Worm (Caenorhabditis elegans) whole organism, early embryonic: ENCODE data around the gene W10G11.2.
A peak's percentile ranks its signal among the peaks of the same experiment; 100 is the strongest.

Source experiments
- B0310.2 ChIP-seq: sonication (generic microtip); optimal IDR thresholded peaks from 2 replicates; lab custom pipeline; 2016; ENCODE audit warnings: mild to moderate bottlenecking, missing genetic modification characterization, missing compliant biosample characterization
- ama-1 ChIP-seq: fragments of 150-350 bp; optimal IDR thresholded peaks from 2 replicates; lab custom pipeline; 2014
- ets-7 ChIP-seq: sonication (generic microtip); optimal IDR thresholded peaks from 2 replicates; lab custom pipeline; 2016; ENCODE audit warnings: missing genotype, missing genetic modification characterization, missing compliant biosample characterization
- flt-1 ChIP-seq: fragments of 200-800 bp; sonication (Bioruptor generic); IDR thresholded peaks from 2 replicates; pipeline ENCODE4 v1.3.6; 2022; ENCODE audit warnings: missing genetic modification characterization, missing compliant biosample characterization
- hmbx-1 ChIP-seq: sonication (generic microtip); optimal IDR thresholded peaks from 2 replicates; lab custom pipeline; 2016; ENCODE audit warnings: mild to moderate bottlenecking, missing genetic modification characterization, missing compliant biosample characterization
- sea-1 ChIP-seq: fragments of 200-800 bp; sonication (Bioruptor generic); conservative IDR thresholded peaks from 2 replicates; pipeline ENCODE4 v1.3.6; 2022; ENCODE audit warnings: missing genetic modification characterization, missing compliant biosample characterization
- tra-4 ChIP-seq: sonication (generic microtip); optimal IDR thresholded peaks from 2 replicates; lab custom pipeline; 2017; ENCODE audit warnings: missing genetic modification characterization, missing compliant biosample characterization

ce11 chrII:3520988-3521850 is 40.2 kb downstream of the W10G11.2 start, which contains the start of gene W09G10.9:
- peak; percentile 28 for TF ChIP-seq B0310.2 (tag; lab: Kevin White, UChicago)
- peak; percentile 30 for TF ChIP-seq tra-4 (tag; lab: Kevin White, UChicago)
- TF ChIP-seq flt-1 (GFP tag; lab: Robert Waterston, UW): peak; percentile 91
- no peak for TF ChIP-seq ama-1 (lab: Kevin White, UChicago)
- TF ChIP-seq hmbx-1 (tag; lab: Kevin White, UChicago): peak; percentile 57
- peak; percentile 91 for TF ChIP-seq sea-1
- peak; percentile 58 for TF ChIP-seq ets-7 (tag; lab: Kevin White, UChicago)
